Fruit fly (Drosophila melanogaster) whole organism: ENCODE data around the gene CG14926.

Experiments used
- Dll ChIP-seq: fragments of >200 bp; optimal IDR thresholded peaks from 2 replicates; lab custom pipeline; 2017
- EcR ChIP-seq, 2 experiments: fragments of >200 bp; optimal IDR thresholded peaks; 2 replicates each; lab custom pipeline; 2017; ENCODE audit warnings: missing biosample characterization in 2 of 2, missing genetic modification characterization in 2 of 2, missing genetic modification reagents in 2 of 2
- psq ChIP-seq: fragments of >200 bp; optimal IDR thresholded peaks from 2 replicates; lab custom pipeline; 2017
- usp ChIP-seq: fragments of >200 bp; optimal IDR thresholded peaks from 2 replicates; lab custom pipeline; 2017; ENCODE audit warnings: missing biosample characterization, missing genetic modification characterization, mixed read lengths

- TF ChIP-seq psq (lab: Kevin White, UChicago) (no peak), usp (GFP tag; lab: Kevin White, UChicago) (no peak), Dll (lab: Kevin White, UChicago) (no peak), EcR (GFP tag; optimal IDR thresholded peaks at IDR 0.05; lab: Kevin White, UChicago) (no peak)
These were observed 36.0 kb downstream of the CG14926 start for dm6 chr2L:11307072-11307471.
